Worm (Caenorhabditis elegans): ENCODE results near the gene rrf-3.

ce11 chrII:8173449-8173848 is 11.2 kb downstream of the rrf-3 start, which contains the start of the genes decr-1.3 and T05C12.1:
- TF ChIP-seq nfya-1 (tag; optimal IDR thresholded peaks at IDR 0.05) (no peak), hlh-30 (tag; optimal IDR thresholded peaks at IDR 0.05; ENCODE audit: insufficient read depth) (no peak), lin-11 (tag; optimal IDR thresholded peaks at IDR 0.05) (no peak), tbx-7 (tag; optimal IDR thresholded peaks at IDR 0.05) (no peak), nhr-11 (tag; optimal IDR thresholded peaks at IDR 0.05) (no peak), pqm-1 (tag; optimal IDR thresholded peaks at IDR 0.05) (no peak), hlh-6 (tag; optimal IDR thresholded peaks at IDR 0.05) (no peak), pros-1 (tag; optimal IDR thresholded peaks at IDR 0.05) (no peak)

Data from whole organism, late embryonic.